Worm (Caenorhabditis elegans) whole organism, L4 larva: ENCODE data around the gene F32D8.7.

ENCODE experiments used
- ZK546.5 ChIP-seq, 2 experiments: sonication (generic microtip); optimal IDR thresholded peaks; 2 replicates each; lab custom pipeline; 2017; ENCODE audit warnings: missing biosample characterization in 2 of 2, missing genetic modification characterization in 2 of 2
- dve-1 ChIP-seq: sonication (generic microtip); optimal IDR thresholded peaks from 2 replicates; lab custom pipeline; 2017; ENCODE audit warnings: antibody characterized with exemption, mild to moderate bottlenecking, missing genetic modification characterization, missing compliant biosample characterization; ENCODE audit not compliant: insufficient read depth
- pha-4 ChIP-seq, 2 experiments: fragments of 150-350 bp in 1 of 2; fragments of 200-800 bp in 1 of 2; sonication (Bioruptor generic) in 1 of 2; IDR thresholded peaks in 1 of 2; optimal IDR thresholded peaks in 1 of 2; 2 replicates each; pipeline versions ENCODE4 v1.3.6 to Lab custom; 2014 to 2022; ENCODE audit warnings: missing genetic modification characterization in 2 of 2, missing genetic modification reagents in 2 of 2, missing biosample characterization in 1 of 2, missing compliant biosample characterization in 1 of 2
- zip-2 ChIP-seq: fragments of 150-350 bp; optimal IDR thresholded peaks from 2 replicates; lab custom pipeline; 2014; ENCODE audit warnings: missing biosample characterization, missing genetic modification characterization

DNA sequence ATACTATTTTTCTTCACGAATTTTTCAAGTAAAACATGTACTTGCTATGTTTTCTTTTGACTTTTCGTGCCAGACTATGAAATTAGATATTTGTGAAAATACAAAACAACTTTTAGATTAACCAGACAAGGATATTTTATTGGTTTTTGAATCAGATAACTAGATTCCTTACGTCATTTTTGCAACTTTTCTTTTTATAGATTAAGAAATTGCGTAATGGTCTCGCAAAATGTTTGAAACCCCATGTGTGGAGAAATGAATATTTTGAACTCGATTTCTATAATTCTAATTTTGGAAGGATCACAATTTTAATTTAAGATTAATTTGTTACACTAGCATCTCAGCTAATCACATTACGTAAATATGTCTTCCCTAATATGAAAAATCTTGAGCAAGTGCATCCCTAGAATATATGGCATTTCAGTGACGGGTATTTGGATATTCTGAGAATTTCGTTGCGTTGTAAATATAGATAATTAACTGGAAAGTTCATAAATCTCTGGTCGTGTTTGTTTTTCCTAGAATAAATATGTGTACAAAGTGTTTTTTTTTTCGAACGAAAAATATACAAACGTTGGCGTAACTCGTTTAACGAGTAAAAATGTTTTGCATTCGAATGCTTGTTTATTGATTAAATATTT, 35.7 kb upstream of the F32D8.7 start:
- TF ChIP-seq dve-1 (tag; lab: Kevin White, UChicago) (no peak), zip-2 (tag; lab: Kevin White, UChicago) (no peak), pha-4 (GFP tag; IDR thresholded peaks at IDR 0.05; lab: Robert Waterston, UW) (no peak), pha-4 (tag; optimal IDR thresholded peaks at IDR 0.05; lab: Kevin White, UChicago) (no peak), ZK546.5 (tag; optimal IDR thresholded peaks at IDR 0.05; lab: Kevin White, UChicago) (no peak)
